Worm (Caenorhabditis elegans) whole organism, L4 larva: ENCODE measurements around the gene hpo-7.

ENCODE experiments used
- fkh-10 ChIP-seq: fragments of 150-350 bp; optimal IDR thresholded peaks from 2 replicates; lab custom pipeline; 2014; ENCODE audit warnings: missing biosample characterization, missing genetic modification reagents, missing genetic modification characterization
- lin-15B ChIP-seq: fragments of 150-350 bp; sonication (generic microtip); optimal IDR thresholded peaks from 3 replicates; lab custom pipeline; 2014; ENCODE audit warnings: missing biosample characterization, missing genetic modification characterization
- mxl-3 ChIP-seq: fragments of 200-800 bp; sonication (Bioruptor generic); optimal IDR thresholded peaks from 2 replicates; lab custom pipeline; 2018; ENCODE audit warnings: mild to moderate bottlenecking, missing genetic modification characterization, missing compliant biosample characterization
- nhr-111 ChIP-seq: fragments of 200-800 bp; sonication (Bioruptor generic); optimal IDR thresholded peaks from 2 replicates; lab custom pipeline; 2018; ENCODE audit warnings: mild to moderate bottlenecking, missing genetic modification characterization, missing compliant biosample characterization
- skn-1 ChIP-seq: fragments of 150-350 bp; optimal IDR thresholded peaks from 2 replicates; lab custom pipeline; 2014; ENCODE audit warnings: missing biosample characterization, missing genetic modification characterization
- snpc-4 ChIP-seq: fragments of 150-350 bp; optimal IDR thresholded peaks from 2 replicates; lab custom pipeline; 2014; ENCODE audit warnings: missing biosample characterization, missing genetic modification characterization
- unc-130 ChIP-seq: sonication (generic microtip); optimal IDR thresholded peaks from 2 replicates; lab custom pipeline; 2016; ENCODE audit warnings: missing genetic modification reagents, missing genetic modification characterization, missing compliant biosample characterization
- unc-62 ChIP-seq, 3 experiments: fragments of 150-350 bp in 1 of 3; sonication (generic microtip); optimal IDR thresholded peaks in 2 of 3; peaks in 1 of 3; 1 replicate in 1 of 3; 2 replicates in 2 of 3; lab custom pipeline; 2014 to 2017; ENCODE audit warnings: missing biosample characterization in 3 of 3, missing genetic modification characterization in 3 of 3, missing genetic modification reagents in 3 of 3, missing genotype in 1 of 3

DNA sequence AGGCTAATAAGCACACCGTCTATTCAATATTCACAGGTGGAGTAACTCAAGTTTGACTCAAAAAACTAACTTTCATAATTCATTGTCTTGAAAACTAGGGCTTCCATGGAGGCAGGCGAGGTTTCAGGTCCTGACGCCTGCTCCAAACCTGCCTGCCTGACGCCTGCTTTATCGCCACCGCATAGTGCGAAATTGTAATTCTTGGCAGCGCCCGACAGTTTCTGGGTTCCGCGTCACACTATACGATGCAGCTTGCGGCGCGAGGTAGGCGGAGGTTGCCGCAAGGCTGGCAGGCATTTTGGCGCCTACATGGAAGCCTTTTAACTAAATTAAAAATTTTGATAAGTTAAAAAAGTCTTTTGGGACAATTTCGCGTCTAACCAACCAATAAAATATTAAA lies 48.3 kb downstream of the hpo-7 start:
- no peak for TF ChIP-seq lin-15B
- TF ChIP-seq nhr-111 (GFP tag; lab: Kevin White, UChicago) = no peak
- TF ChIP-seq fkh-10 (GFP tag; lab: Kevin White, UChicago) = no peak
- TF ChIP-seq unc-62 (GFP tag; optimal IDR thresholded peaks at IDR 0.05 in 1 of 2; lab: Kevin White, UChicago) = no peak
- TF ChIP-seq unc-62 (tag; optimal IDR thresholded peaks at IDR 0.05; lab: Kevin White, UChicago) = no peak
- TF ChIP-seq skn-1 (tag; lab: Kevin White, UChicago) = no peak
- TF ChIP-seq mxl-3 (GFP tag; lab: Kevin White, UChicago) = no peak
- TF ChIP-seq snpc-4 (tag; lab: Kevin White, UChicago) = no peak
- no peak for TF ChIP-seq unc-130 (GFP tag; lab: Kevin White, UChicago)
